Worm (Caenorhabditis elegans): ENCODE results near the gene oig-4.

- TF ChIP-seq ama-1 (optimal IDR thresholded peaks at IDR 0.05) (no peak), nhr-11 (tag; optimal IDR thresholded peaks at IDR 0.05) (no peak), pha-4 (tag; optimal IDR thresholded peaks at IDR 0.05) (no peak), unc-62 (GFP tag; optimal IDR thresholded peaks at IDR 0.05) (no peak)
These were observed 25.7 kb downstream of the oig-4 start for ce11 chrII:7639036-7639435.
